Fruit fly (Drosophila melanogaster) whole organism, embryonic: ENCODE results near the gene CG11436.

Experiments
- ATbp ChIP-seq: fragments of 200-800 bp; sonication (Bioruptor generic); optimal IDR thresholded peaks from 2 replicates; lab custom pipeline; 2017; ENCODE audit warnings: missing biosample characterization, mild to moderate bottlenecking, missing genetic modification characterization, missing genetic modification reagents
- CG10267 ChIP-seq: fragments of 200-800 bp; sonication (Bioruptor generic); optimal IDR thresholded peaks from 2 replicates; lab custom pipeline; 2018; ENCODE audit warnings: missing biosample characterization, mild to moderate bottlenecking, missing genetic modification characterization, moderate library complexity
- CG10959 ChIP-seq: fragments of 200-800 bp; sonication (Bioruptor generic); IDR thresholded peaks from 2 replicates; pipeline ENCODE4 v1.3.6; 2022; ENCODE audit warnings: missing biosample characterization, missing genetic modification characterization
- CG11696 ChIP-seq: fragments of 200-800 bp; sonication (Bioruptor generic); IDR thresholded peaks from 2 replicates; pipeline ENCODE4 v1.3.6; 2022; ENCODE audit warnings: missing biosample characterization, missing genetic modification characterization
- CG13123 ChIP-seq: fragments of 200-800 bp; sonication (Bioruptor generic); optimal IDR thresholded peaks from 2 replicates; lab custom pipeline; 2016; ENCODE audit warnings: missing biosample characterization, missing genetic modification characterization
- CG14667 ChIP-seq: fragments of 200-800 bp; sonication (Bioruptor generic); IDR thresholded peaks from 2 replicates; pipeline ENCODE4 v1.3.6; 2022; ENCODE audit warnings: missing biosample characterization, missing genetic modification characterization
- CG1602 ChIP-seq: fragments of 200-800 bp; sonication (Bioruptor generic); optimal IDR thresholded peaks from 3 replicates; lab custom pipeline; 2016; ENCODE audit warnings: missing biosample characterization, missing genetic modification characterization
- CG1603 ChIP-seq: fragments of 200-800 bp; sonication (Bioruptor generic); optimal IDR thresholded peaks from 2 replicates; lab custom pipeline; 2019; ENCODE audit warnings: missing biosample characterization, mild to moderate bottlenecking, missing genetic modification characterization, moderate library complexity
- CG17361 ChIP-seq: fragments of 200-800 bp; sonication (Bioruptor generic); IDR thresholded peaks from 3 replicates; pipeline ENCODE4 v1.3.6; 2022; ENCODE audit warnings: missing biosample characterization, missing genetic modification characterization
- CG18599 ChIP-seq: fragments of 200-800 bp; sonication (Bioruptor generic); optimal IDR thresholded peaks from 3 replicates; lab custom pipeline; 2017; ENCODE audit warnings: missing biosample characterization, missing genetic modification characterization, mild to moderate bottlenecking, moderate library complexity, missing genetic modification reagents
- CG2129 ChIP-seq: fragments of 200-800 bp; sonication (Bioruptor generic); IDR thresholded peaks from 2 replicates; pipeline ENCODE4 v1.3.6; 2022; ENCODE audit warnings: missing biosample characterization, missing genetic modification characterization; ENCODE audit not compliant: partially characterized antibody
- CG2712 ChIP-seq: fragments of 200-800 bp; optimal IDR thresholded peaks from 3 replicates; lab custom pipeline; 2019; ENCODE audit warnings: missing biosample characterization, mild to moderate bottlenecking, missing genetic modification characterization, moderate library complexity
- CG2889 ChIP-seq: fragments of 200-800 bp; sonication (Bioruptor generic); IDR thresholded peaks from 3 replicates; pipeline ENCODE4 v1.3.6; 2022; ENCODE audit warnings: missing biosample characterization, missing genetic modification characterization
- CG30403 ChIP-seq: fragments of 200-800 bp; sonication (Bioruptor generic); optimal IDR thresholded peaks from 3 replicates; lab custom pipeline; 2016; ENCODE audit warnings: missing biosample characterization, missing genetic modification characterization
- CG30431 ChIP-seq: fragments of 200-800 bp; sonication (Bioruptor generic); optimal IDR thresholded peaks from 2 replicates; lab custom pipeline; 2017; ENCODE audit warnings: missing biosample characterization, missing genetic modification characterization
- CG31388 ChIP-seq: fragments of 200-800 bp; sonication (Bioruptor generic); optimal IDR thresholded peaks from 2 replicates; lab custom pipeline; 2016; ENCODE audit warnings: missing biosample characterization, missing genetic modification characterization
- CG33557 ChIP-seq: fragments of 200-800 bp; sonication (Bioruptor generic); optimal IDR thresholded peaks from 2 replicates; lab custom pipeline; 2019; ENCODE audit warnings: missing biosample characterization, mild to moderate bottlenecking, missing genetic modification characterization, moderate library complexity
- CG8089 ChIP-seq: fragments of 200-800 bp; sonication (Bioruptor generic); optimal IDR thresholded peaks from 3 replicates; lab custom pipeline; 2016; ENCODE audit warnings: missing biosample characterization, missing genetic modification characterization
- CG8765 ChIP-seq: fragments of 200-800 bp; sonication (Bioruptor generic); IDR thresholded peaks from 2 replicates; pipeline ENCODE4 v1.3.6; 2022; ENCODE audit warnings: missing biosample characterization, missing genetic modification characterization
- CG8944 ChIP-seq: fragments of 200-800 bp; sonication (Bioruptor generic); optimal IDR thresholded peaks from 3 replicates; lab custom pipeline; 2016; ENCODE audit warnings: missing biosample characterization, missing genetic modification characterization
- Deaf1 ChIP-seq: fragments of 200-800 bp; optimal IDR thresholded peaks from 3 replicates; lab custom pipeline; 2019; ENCODE audit warnings: missing biosample characterization, mild to moderate bottlenecking, missing genetic modification characterization, moderate library complexity
- HLH3B ChIP-seq: fragments of 200-800 bp; sonication (Bioruptor generic); IDR thresholded peaks from 2 replicates; pipeline ENCODE4 v1.3.6; 2022; ENCODE audit warnings: missing biosample characterization, missing genetic modification characterization
- Hr39 ChIP-seq: fragments of >200 bp; optimal IDR thresholded peaks from 2 replicates; lab custom pipeline; 2017
- Jarid2 ChIP-seq: fragments of 200-800 bp; sonication (Bioruptor generic); optimal IDR thresholded peaks from 3 replicates; lab custom pipeline; 2017; ENCODE audit warnings: mild to moderate bottlenecking, missing biosample characterization, missing genetic modification reagents, missing genetic modification characterization
- MESR4 ChIP-seq: fragments of 200-800 bp; sonication (Bioruptor generic); optimal IDR thresholded peaks from 2 replicates; lab custom pipeline; 2018; ENCODE audit warnings: missing biosample characterization, mild to moderate bottlenecking, missing genetic modification characterization, moderate library complexity
- NfI ChIP-seq: fragments of 200-800 bp; sonication (Bioruptor generic); optimal IDR thresholded peaks from 3 replicates; lab custom pipeline; 2018; ENCODE audit warnings: missing biosample characterization, mild to moderate bottlenecking, missing genetic modification characterization, moderate library complexity
- Opbp ChIP-seq: fragments of 200-800 bp; sonication (Bioruptor generic); IDR thresholded peaks from 3 replicates; pipeline ENCODE4 v1.3.6; 2022; ENCODE audit warnings: missing biosample characterization, missing genetic modification characterization; ENCODE audit not compliant: partially characterized antibody
- Sin3A ChIP-seq: fragments of >200 bp; optimal IDR thresholded peaks from 2 replicates; lab custom pipeline; 2018
- Six4 ChIP-seq: fragments of 200-800 bp; sonication (Bioruptor generic); optimal IDR thresholded peaks from 2 replicates; lab custom pipeline; 2016; ENCODE audit warnings: missing biosample characterization, missing genetic modification characterization
- Stat92E ChIP-seq, 3 experiments: fragments of >200 bp in 2 of 3; fragments of 200-800 bp in 1 of 3; sonication (Bioruptor generic) in 1 of 3; optimal IDR thresholded peaks; 2 replicates each; lab custom pipeline; 2017 to 2019; ENCODE audit warnings: missing biosample characterization in 3 of 3, missing genetic modification characterization in 3 of 3, mild to moderate bottlenecking in 1 of 3, moderate library complexity in 1 of 3
- TFAM ChIP-seq: fragments of 200-800 bp; sonication (Bioruptor generic); optimal IDR thresholded peaks from 2 replicates; lab custom pipeline; 2017; ENCODE audit warnings: missing biosample characterization, missing genetic modification characterization, inconsistent platforms
- az2 ChIP-seq: fragments of 200-800 bp; sonication (Bioruptor generic); optimal IDR thresholded peaks from 3 replicates; lab custom pipeline; 2016; ENCODE audit warnings: missing biosample characterization, missing genetic modification characterization
- bcd ChIP-seq: fragments of 200-800 bp; sonication (Bioruptor generic); optimal IDR thresholded peaks from 2 replicates; lab custom pipeline; 2017; ENCODE audit warnings: missing biosample characterization, mild to moderate bottlenecking, missing genetic modification characterization
- caup ChIP-seq: fragments of 200-800 bp; sonication (Bioruptor generic); optimal IDR thresholded peaks from 3 replicates; lab custom pipeline; 2017; ENCODE audit warnings: missing biosample characterization, mild to moderate bottlenecking, missing genetic modification characterization, moderate library complexity; ENCODE audit not compliant: severe bottlenecking
- chinmo ChIP-seq: fragments of 200-800 bp; sonication (Bioruptor generic); IDR thresholded peaks from 4 replicates; pipeline ENCODE4 v1.3.6; 2022; ENCODE audit warnings: missing biosample characterization, missing genetic modification characterization; ENCODE audit not compliant: partially characterized antibody
- ci ChIP-seq: fragments of 200-800 bp; sonication (Bioruptor generic); IDR thresholded peaks from 3 replicates; pipeline ENCODE4 v1.3.6; 2022; ENCODE audit warnings: missing biosample characterization, missing genetic modification characterization
- fu2 ChIP-seq: fragments of 200-800 bp; sonication (Bioruptor generic); optimal IDR thresholded peaks from 2 replicates; lab custom pipeline; 2016; ENCODE audit warnings: missing biosample characterization, missing genetic modification characterization
- gcm2 ChIP-seq: fragments of 200-800 bp; sonication (Bioruptor generic); optimal IDR thresholded peaks from 2 replicates; lab custom pipeline; 2016; ENCODE audit warnings: missing biosample characterization, missing genetic modification characterization
- gsb-n ChIP-seq: fragments of 200-800 bp; sonication (Bioruptor generic); optimal IDR thresholded peaks from 3 replicates; lab custom pipeline; 2018; ENCODE audit warnings: missing biosample characterization, mild to moderate bottlenecking, missing genetic modification characterization
- lilli ChIP-seq: fragments of 200-800 bp; sonication (Bioruptor generic); optimal IDR thresholded peaks from 3 replicates; lab custom pipeline; 2016; ENCODE audit warnings: missing biosample characterization, missing genetic modification characterization
- nmo ChIP-seq: fragments of 200-800 bp; sonication (Bioruptor generic); optimal IDR thresholded peaks from 2 replicates; lab custom pipeline; 2018; ENCODE audit warnings: missing biosample characterization, mild to moderate bottlenecking, missing genetic modification characterization, moderate library complexity
- otp ChIP-seq: fragments of 200-800 bp; sonication (Bioruptor generic); IDR thresholded peaks from 3 replicates; pipeline ENCODE4, ENCODE4 v1.3.6; 2022; ENCODE audit warnings: missing biosample characterization, missing genetic modification characterization
- peb ChIP-seq: fragments of 200-800 bp; sonication (Bioruptor generic); IDR thresholded peaks from 2 replicates; pipeline ENCODE4 v1.3.6; 2022; ENCODE audit warnings: missing biosample characterization, missing genetic modification characterization
- pum ChIP-seq: fragments of 200-800 bp; sonication (Bioruptor generic); optimal IDR thresholded peaks from 2 replicates; lab custom pipeline; 2016; ENCODE audit warnings: missing biosample characterization, missing genetic modification characterization
- rib ChIP-seq: fragments of 200-800 bp; sonication (Bioruptor generic); IDR thresholded peaks from 2 replicates; pipeline ENCODE4 v1.3.6; 2022; ENCODE audit warnings: missing biosample characterization, missing genetic modification characterization
- sc ChIP-seq, 3 experiments: fragments of >200 bp in 2 of 3; fragments of 200-800 bp in 1 of 3; sonication (Bioruptor generic) in 1 of 3; optimal IDR thresholded peaks; 2 replicates in 2 of 3; 3 replicates in 1 of 3; lab custom pipeline; 2017; ENCODE audit warnings: mild to moderate bottlenecking in 1 of 3, missing biosample characterization in 1 of 3, missing genetic modification characterization in 1 of 3, missing genetic modification reagents in 1 of 3
- so ChIP-seq: fragments of 200-800 bp; sonication (Bioruptor generic); IDR thresholded peaks from 3 replicates; pipeline ENCODE4 v1.3.6; 2022; ENCODE audit warnings: missing biosample characterization, missing genetic modification characterization
- stc ChIP-seq: fragments of 200-800 bp; sonication (Bioruptor generic); IDR thresholded peaks from 2 replicates; pipeline ENCODE4 v1.3.6; 2022; ENCODE audit warnings: missing biosample characterization, missing genetic modification characterization
- tna ChIP-seq: fragments of 200-800 bp; sonication (Bioruptor generic); IDR thresholded peaks from 2 replicates; pipeline ENCODE4 v1.3.6; 2022; ENCODE audit warnings: missing biosample characterization, missing genetic modification characterization; ENCODE audit not compliant: partially characterized antibody
- unpg ChIP-seq: fragments of 200-800 bp; sonication (Bioruptor generic); optimal IDR thresholded peaks from 3 replicates; lab custom pipeline; 2018; ENCODE audit warnings: missing biosample characterization, mild to moderate bottlenecking, missing genetic modification characterization, moderate library complexity

Gene CG11436

dm6 chrX:4581769-4582168 is 30.1 kb upstream of the CG11436 start (continued):
- TF ChIP-seq tna (GFP tag; lab: Robert Waterston, UW) (no peak), stc (GFP tag; lab: Robert Waterston, UW) (0 out of 2 replicates have a peak, but pooled peaks have one; percentile 5), Deaf1 (tag; lab: Kevin White, UChicago) (no peak), gsb-n (tag; lab: Kevin White, UChicago) (peak; percentile 52), CG8944 (GFP tag; lab: Kevin White, UChicago) (no peak), NfI (GFP tag; lab: Kevin White, UChicago) (no peak), CG10959 (GFP tag; lab: Robert Waterston, UW) (peak; percentile 48; the same call in 1 of the 2 replicates), CG14667 (GFP tag; lab: Robert Waterston, UW) (0 out of 2 replicates have a peak, but pooled peaks have one; percentile 27), nmo (peak; percentile 65), caup (GFP tag; lab: Kevin White, UChicago) (no peak), az2 (peak; percentile 35), MESR4 (GFP tag; lab: Kevin White, UChicago) (no peak), Hr39 (no peak), CG31388 (no peak), CG2712 (tag; lab: Kevin White, UChicago) (peak; percentile 63), CG13123 (no peak), CG30403 (GFP tag; lab: Kevin White, UChicago) (peak; percentile 38), Six4 (GFP tag; lab: Kevin White, UChicago) (no peak), TFAM (no peak), CG17361 (GFP tag; lab: Robert Waterston, UW) (peak; percentile 57; the same call in 2 of the 3 replicates), CG2129 (GFP tag; lab: Robert Waterston, UW) (no peak), CG2889 (GFP tag; lab: Robert Waterston, UW) (no peak), peb (GFP tag; lab: Robert Waterston, UW) (0 out of 2 replicates have a peak, but pooled peaks have one; percentile 13), CG1603 (no peak), rib (GFP tag; lab: Robert Waterston, UW) (no peak), ci (GFP tag; lab: Robert Waterston, UW) (peak; percentile 52; the same call in 1 of the 3 replicates), CG8089 (GFP tag; lab: Kevin White, UChicago) (no peak), bcd (GFP tag; lab: Kevin White, UChicago) (peak; percentile 10), lilli (GFP tag; lab: Kevin White, UChicago) (peak; percentile 18), chinmo (no peak), CG18599 (GFP tag; lab: Kevin White, UChicago) (peak; percentile 20), CG10267 (tag; lab: Kevin White, UChicago) (peak; percentile 52), CG30431 (GFP tag; lab: Kevin White, UChicago) (no peak), so (GFP tag; lab: Robert Waterston, UW) (no peak), Opbp (GFP tag; lab: Robert Waterston, UW) (no peak), fu2 (GFP tag; lab: Kevin White, UChicago) (no peak), CG1602 (GFP tag; lab: Kevin White, UChicago) (peak; percentile 8), pum (GFP tag; lab: Kevin White, UChicago) (peak; percentile 32), gcm2 (GFP tag; lab: Kevin White, UChicago) (no peak), CG11696 (GFP tag; lab: Robert Waterston, UW) (no peak), otp (no peak; the same call in 2 of the 3 replicates), Stat92E (GFP tag; optimal IDR thresholded peaks at IDR 0.05; lab: Kevin White, UChicago) (peak in 1 of 3 experiments; percentile 3), Sin3A (no peak), Jarid2 (GFP tag; lab: Kevin White, UChicago) (no peak), HLH3B (peak; percentile 37; the same call in 1 of the 2 replicates), ATbp (GFP tag; lab: Kevin White, UChicago) (peak; percentile 29), CG8765 (no peak), sc (optimal IDR thresholded peaks at IDR 0.05; lab: Kevin White, UChicago) (no peak), sc (GFP tag; optimal IDR thresholded peaks at IDR 0.05; lab: Kevin White, UChicago) (peak; percentile 25), CG33557 (peak; percentile 49), unpg (peak; percentile 54)
